Worm (Caenorhabditis elegans) whole organism, young adult: Measurements from ENCODE around the gene F58H1.6.

Source experiments
- C06A6.2 ChIP-seq: fragments of 200-800 bp; sonication (Bioruptor generic); conservative IDR thresholded peaks from 2 replicates; pipeline ENCODE4 v1.3.6; 2022; ENCODE audit warnings: missing genetic modification characterization, missing compliant biosample characterization
- efl-1 ChIP-seq: fragments of 150-350 bp; optimal IDR thresholded peaks from 2 replicates; lab custom pipeline; 2014; ENCODE audit warnings: missing biosample characterization, missing genetic modification reagents, missing genetic modification characterization
- lsy-27 ChIP-seq: sonication (generic microtip); optimal IDR thresholded peaks from 2 replicates; lab custom pipeline; 2017; ENCODE audit warnings: missing genetic modification characterization, mild to moderate bottlenecking, missing compliant biosample characterization, antibody characterized with exemption, missing genotype, borderline replicate concordance; ENCODE audit not compliant: insufficient read depth
- tlf-1 ChIP-seq: fragments of 200-800 bp; sonication (Bioruptor generic); optimal IDR thresholded peaks from 2 replicates; lab custom pipeline; 2018; ENCODE audit warnings: mild to moderate bottlenecking, missing genetic modification characterization, missing compliant biosample characterization
- unc-62 ChIP-seq: fragments of 150-350 bp; optimal IDR thresholded peaks from 2 replicates; lab custom pipeline; 2014; ENCODE audit warnings: missing biosample characterization, missing genetic modification reagents, missing genetic modification characterization

ce11 chrV:11897604-11898003 lies 44.8 kb upstream of the F58H1.6 start:
- TF ChIP-seq tlf-1 (GFP tag; lab: Kevin White, UChicago) = no peak
- no peak for TF ChIP-seq C06A6.2 (GFP tag; lab: Robert Waterston, UW)
- TF ChIP-seq unc-62 (GFP tag; lab: Kevin White, UChicago) = no peak
- no peak for TF ChIP-seq lsy-27
- TF ChIP-seq efl-1 (GFP tag; lab: Kevin White, UChicago) = no peak
